Worm (Caenorhabditis elegans) whole organism, young adult: Measurements from ENCODE around the gene Y39G8B.5.

Experiments used
- B0035.1 ChIP-seq: sonication (generic microtip); optimal IDR thresholded peaks from 2 replicates; lab custom pipeline; 2016; ENCODE audit warnings: missing genetic modification characterization, mild to moderate bottlenecking, missing compliant biosample characterization, missing genotype, missing genetic modification reagents
- C06A6.2 ChIP-seq: fragments of 200-800 bp; sonication (Bioruptor generic); conservative IDR thresholded peaks from 2 replicates; pipeline ENCODE4 v1.3.6; 2022; ENCODE audit warnings: missing genetic modification characterization, missing compliant biosample characterization
- C17E4.6 ChIP-seq: fragments of 200-800 bp; sonication (Bioruptor generic); IDR thresholded peaks from 2 replicates; pipeline ENCODE4 v1.3.6; 2022; ENCODE audit warnings: missing genetic modification reagents, missing genetic modification characterization, missing compliant biosample characterization
- D2030.7 ChIP-seq: fragments of 200-800 bp; sonication (Bioruptor generic); IDR thresholded peaks from 2 replicates; pipeline ENCODE4 v1.3.6; 2022; ENCODE audit warnings: missing genetic modification reagents, missing genetic modification characterization, missing compliant biosample characterization
- F22D6.2 ChIP-seq: sonication (generic microtip); optimal IDR thresholded peaks from 2 replicates; lab custom pipeline; 2016; ENCODE audit warnings: mild to moderate bottlenecking, missing genetic modification characterization, missing compliant biosample characterization
- F57C9.4 ChIP-seq: sonication (generic microtip); optimal IDR thresholded peaks from 2 replicates; lab custom pipeline; 2017; ENCODE audit warnings: mild to moderate bottlenecking, missing genetic modification characterization, missing compliant biosample characterization
- T26A5.8 ChIP-seq: sonication (generic microtip); optimal IDR thresholded peaks from 2 replicates; lab custom pipeline; 2016; ENCODE audit warnings: missing genetic modification characterization, missing compliant biosample characterization
- Y53F4B.3 ChIP-seq: fragments of 200-800 bp; sonication (Bioruptor generic); IDR thresholded peaks from 2 replicates; pipeline ENCODE4 v1.3.6; 2022; ENCODE audit warnings: missing genetic modification reagents, missing genetic modification characterization, missing compliant biosample characterization
- Y67H2A.10 ChIP-seq: fragments of 200-800 bp; sonication (Bioruptor generic); conservative IDR thresholded peaks from 2 replicates; pipeline ENCODE4 v1.3.6; 2022; ENCODE audit warnings: missing genetic modification reagents, missing genetic modification characterization, missing compliant biosample characterization
- ama-1 ChIP-seq, 3 experiments: fragments of 150-350 bp in 1 of 3; sonication (generic microtip) in 2 of 3; optimal IDR thresholded peaks; 2 replicates each; lab custom pipeline; 2014 to 2018; ENCODE audit warnings: missing biosample characterization in 2 of 3, missing genetic modification characterization in 2 of 3, missing genetic modification reagents in 2 of 3
- atf-7 ChIP-seq: sonication (generic microtip); optimal IDR thresholded peaks from 2 replicates; lab custom pipeline; 2017; ENCODE audit warnings: mild to moderate bottlenecking, missing genetic modification characterization, missing compliant biosample characterization
- attf-5 ChIP-seq: fragments of 200-800 bp; sonication (Bioruptor generic); optimal IDR thresholded peaks from 2 replicates; lab custom pipeline; 2018; ENCODE audit warnings: mild to moderate bottlenecking, missing genetic modification characterization, missing compliant biosample characterization
- bed-1 ChIP-seq: fragments of 200-800 bp; sonication (Bioruptor generic); IDR thresholded peaks from 2 replicates; pipeline ENCODE4 v1.3.6; 2022; ENCODE audit warnings: missing genetic modification reagents, missing genetic modification characterization, missing compliant biosample characterization
- cebp-1 ChIP-seq, 2 experiments: fragments of 200-800 bp in 1 of 2; sonication (Bioruptor generic) in 1 of 2; sonication (generic microtip) in 1 of 2; IDR thresholded peaks in 1 of 2; optimal IDR thresholded peaks in 1 of 2; 2 replicates each; pipeline versions ENCODE4 v1.3.6 to Lab custom; 2017 to 2022; ENCODE audit warnings: missing compliant biosample characterization in 2 of 2, missing genetic modification characterization in 2 of 2, mild to moderate bottlenecking in 1 of 2, missing genetic modification reagents in 1 of 2, moderate library complexity in 1 of 2
- cebp-2 ChIP-seq: fragments of 200-800 bp; sonication (Bioruptor generic); IDR thresholded peaks from 2 replicates; pipeline ENCODE4 v1.3.6; 2022; ENCODE audit warnings: missing genetic modification characterization, missing compliant biosample characterization
- ceh-100 ChIP-seq: fragments of 200-800 bp; sonication (Bioruptor generic); IDR thresholded peaks from 2 replicates; pipeline ENCODE4 v1.3.6; 2022; ENCODE audit warnings: missing genetic modification reagents, missing genetic modification characterization, missing compliant biosample characterization
- ceh-40 ChIP-seq: fragments of 200-800 bp; sonication (Bioruptor generic); IDR thresholded peaks from 2 replicates; pipeline ENCODE4 v1.3.6; 2022; ENCODE audit warnings: missing genetic modification characterization, missing compliant biosample characterization
- ceh-58 ChIP-seq: fragments of 200-800 bp; sonication (Bioruptor generic); IDR thresholded peaks from 2 replicates; pipeline ENCODE4 v1.3.6; 2022; ENCODE audit warnings: missing genetic modification characterization, missing compliant biosample characterization
- chd-7 ChIP-seq: sonication (generic microtip); optimal IDR thresholded peaks from 2 replicates; lab custom pipeline; 2016; ENCODE audit warnings: mild to moderate bottlenecking, missing genetic modification characterization, moderate library complexity, missing compliant biosample characterization
- dox-1 ChIP-seq: fragments of 200-800 bp; sonication (Bioruptor generic); IDR thresholded peaks from 2 replicates; pipeline ENCODE4 v1.3.6; 2022; ENCODE audit warnings: missing genetic modification reagents, missing genetic modification characterization, missing compliant biosample characterization
- dpl-1 ChIP-seq: fragments of 150-350 bp; optimal IDR thresholded peaks from 2 replicates; lab custom pipeline; 2014; ENCODE audit warnings: missing biosample characterization, missing genetic modification reagents, missing genetic modification characterization
- ekl-4 ChIP-seq: fragments of 200-800 bp; sonication (Bioruptor generic); IDR thresholded peaks from 2 replicates; pipeline ENCODE4 v1.3.6; 2022; ENCODE audit warnings: missing genetic modification reagents, missing genetic modification characterization, missing compliant biosample characterization
- fkh-3 ChIP-seq: sonication (generic microtip); optimal IDR thresholded peaks from 2 replicates; lab custom pipeline; 2016; ENCODE audit warnings: mild to moderate bottlenecking, missing genetic modification characterization, missing compliant biosample characterization
- hmg-1.2 ChIP-seq: fragments of 200-800 bp; sonication (Bioruptor generic); IDR thresholded peaks from 2 replicates; pipeline ENCODE4 v1.3.6; 2022; ENCODE audit warnings: missing genetic modification reagents, missing genetic modification characterization, missing compliant biosample characterization
- hrde-1 ChIP-seq: sonication (generic microtip); optimal IDR thresholded peaks from 2 replicates; lab custom pipeline; 2016; ENCODE audit warnings: missing genetic modification characterization, mild to moderate bottlenecking, missing compliant biosample characterization, moderate library complexity, missing genotype, missing genetic modification reagents, borderline replicate concordance
- let-607 ChIP-seq, 2 experiments: fragments of 200-800 bp in 1 of 2; sonication (Bioruptor generic) in 1 of 2; sonication (generic microtip) in 1 of 2; optimal IDR thresholded peaks; 2 replicates each; lab custom pipeline; 2016 to 2018; ENCODE audit warnings: mild to moderate bottlenecking in 2 of 2, missing compliant biosample characterization in 2 of 2, missing genetic modification characterization in 2 of 2, moderate library complexity in 2 of 2, missing genotype in 1 of 2
- lin-26 ChIP-seq: fragments of 200-800 bp; sonication (Bioruptor generic); IDR thresholded peaks from 2 replicates; pipeline ENCODE4 v1.3.6; 2022; ENCODE audit warnings: missing genetic modification reagents, missing genetic modification characterization, missing compliant biosample characterization
- lin-40 ChIP-seq: sonication (generic microtip); optimal IDR thresholded peaks from 2 replicates; lab custom pipeline; 2016; ENCODE audit warnings: missing genetic modification characterization, mild to moderate bottlenecking, missing compliant biosample characterization, missing genotype, missing genetic modification reagents
- lir-1 ChIP-seq: fragments of 200-800 bp; sonication (Bioruptor generic); conservative IDR thresholded peaks from 2 replicates; pipeline ENCODE4 v1.3.6; 2022; ENCODE audit warnings: missing genetic modification reagents, missing genetic modification characterization, missing compliant biosample characterization
- nfya-2 ChIP-seq: fragments of 200-800 bp; sonication (Bioruptor generic); IDR thresholded peaks from 2 replicates; pipeline ENCODE4 v1.3.6; 2022; ENCODE audit warnings: missing genetic modification reagents, missing genetic modification characterization, missing compliant biosample characterization
- nhr-179 ChIP-seq: sonication (generic microtip); optimal IDR thresholded peaks from 2 replicates; lab custom pipeline; 2016; ENCODE audit warnings: mild to moderate bottlenecking, missing genetic modification characterization, missing compliant biosample characterization
- nhr-80 ChIP-seq: sonication (generic microtip); optimal IDR thresholded peaks from 2 replicates; lab custom pipeline; 2016; ENCODE audit warnings: missing genetic modification characterization, missing compliant biosample characterization
- pbrm-1 ChIP-seq: fragments of 200-800 bp; sonication (Bioruptor generic); IDR thresholded peaks from 2 replicates; pipeline ENCODE4 v1.3.6; 2022; ENCODE audit warnings: missing genetic modification reagents, missing genetic modification characterization, missing compliant biosample characterization
- pha-4 ChIP-seq: fragments of 150-350 bp; sonication (generic microtip); optimal IDR thresholded peaks from 2 replicates; lab custom pipeline; 2014; ENCODE audit warnings: missing biosample characterization, missing genetic modification reagents, missing genetic modification characterization
- rpc-1 ChIP-seq, 2 experiments: fragments of 150-350 bp in 1 of 2; sonication (generic microtip) in 1 of 2; optimal IDR thresholded peaks; 2 replicates each; lab custom pipeline; 2014 to 2018; ENCODE audit warnings: missing biosample characterization in 1 of 2, missing genetic modification characterization in 1 of 2, missing genetic modification reagents in 1 of 2, missing genotype in 1 of 2
- sea-2 ChIP-seq: fragments of 200-800 bp; sonication (Bioruptor generic); IDR thresholded peaks from 2 replicates; pipeline ENCODE4 v1.3.6; 2022; ENCODE audit warnings: missing genetic modification characterization, missing compliant biosample characterization
- snpc-1.1 ChIP-seq: sonication (generic microtip); optimal IDR thresholded peaks from 2 replicates; lab custom pipeline; 2017; ENCODE audit warnings: missing genetic modification characterization, mild to moderate bottlenecking, missing compliant biosample characterization, antibody characterized with exemption, moderate library complexity, missing genotype, missing genetic modification reagents; ENCODE audit not compliant: insufficient read depth
- snpc-3.4 ChIP-seq: sonication (generic microtip); optimal IDR thresholded peaks from 2 replicates; lab custom pipeline; 2017; ENCODE audit warnings: missing genetic modification characterization, mild to moderate bottlenecking, missing compliant biosample characterization, antibody characterized with exemption, moderate library complexity, missing genotype, missing genetic modification reagents
- tbx-9 ChIP-seq: sonication (generic microtip); optimal IDR thresholded peaks from 2 replicates; lab custom pipeline; 2016; ENCODE audit warnings: borderline replicate concordance, missing genetic modification characterization, inconsistent platforms, missing compliant biosample characterization
- xnd-1 ChIP-seq: sonication (generic microtip); optimal IDR thresholded peaks from 2 replicates; lab custom pipeline; 2016; ENCODE audit warnings: missing genotype, missing genetic modification reagents, missing genetic modification characterization, missing compliant biosample characterization
- zfh-2 ChIP-seq: fragments of 200-800 bp; sonication (Bioruptor generic); conservative IDR thresholded peaks from 2 replicates; pipeline ENCODE4 v1.3.6; 2022; ENCODE audit warnings: missing genetic modification reagents, missing genetic modification characterization, missing compliant biosample characterization
- zim-3 ChIP-seq: sonication (generic microtip); optimal IDR thresholded peaks from 2 replicates; lab custom pipeline; 2017; ENCODE audit warnings: mild to moderate bottlenecking, missing genetic modification characterization, moderate library complexity, missing compliant biosample characterization
- ztf-25 ChIP-seq: fragments of 200-800 bp; sonication (Bioruptor generic); IDR thresholded peaks from 2 replicates; pipeline ENCODE4 v1.3.6; 2022; ENCODE audit warnings: missing genetic modification reagents, missing genetic modification characterization, missing compliant biosample characterization
- ztf-26 ChIP-seq: sonication (generic microtip); optimal IDR thresholded peaks from 2 replicates; lab custom pipeline; 2017; ENCODE audit warnings: missing genetic modification characterization, missing compliant biosample characterization
- ztf-28 ChIP-seq: fragments of 200-800 bp; sonication (Bioruptor generic); IDR thresholded peaks from 2 replicates; pipeline ENCODE4 v1.3.6; 2022; ENCODE audit warnings: missing genetic modification reagents, missing genetic modification characterization, missing compliant biosample characterization
- ztf-6 ChIP-seq: fragments of 200-800 bp; sonication (Bioruptor generic); IDR thresholded peaks from 2 replicates; pipeline ENCODE4 v1.3.6; 2022; ENCODE audit warnings: missing genetic modification reagents, missing genetic modification characterization, missing compliant biosample characterization

The Y39G8B.5 gene

ce11 chrII:14040204-14040842 is 48.7 kb upstream of the Y39G8B.5 start (continued):
- TF ChIP-seq xnd-1 (tag; lab: Kevin White, UChicago) (no peak), ztf-26 (peak; percentile 92), C17E4.6 (GFP tag; lab: Robert Waterston, UW) (0 out of 2 replicates have a peak, but pooled peaks have one; percentile 38), snpc-1.1 (tag; lab: Kevin White, UChicago) (no peak), tbx-9 (tag; lab: Kevin White, UChicago) (no peak), nfya-2 (no peak), chd-7 (tag; lab: Kevin White, UChicago) (peak; percentile 96), lin-40 (tag; lab: Kevin White, UChicago) (peak; percentile 95), zim-3 (tag; lab: Kevin White, UChicago) (no peak), let-607 (tag; optimal IDR thresholded peaks at IDR 0.05; lab: Kevin White, UChicago) (peak; percentile 17 to 81), pha-4 (tag; lab: Kevin White, UChicago) (peak; percentile 33), ztf-25 (GFP tag; lab: Robert Waterston, UW) (no peak), rpc-1 (optimal IDR thresholded peaks at IDR 0.05; lab: Kevin White, UChicago) (no peak), rpc-1 (tag; optimal IDR thresholded peaks at IDR 0.05; lab: Kevin White, UChicago) (no peak), zfh-2 (GFP tag; lab: Robert Waterston, UW) (peak; percentile 99), cebp-1 (GFP tag; IDR thresholded peaks at IDR 0.05; lab: Robert Waterston, UW) (peak; percentile 65; the same call in 1 of the 2 replicates), cebp-1 (tag; optimal IDR thresholded peaks at IDR 0.05; lab: Kevin White, UChicago) (peak; percentile 94), ztf-6 (GFP tag; lab: Robert Waterston, UW) (no peak), F22D6.2 (tag; lab: Kevin White, UChicago) (peak; percentile 76), pbrm-1 (GFP tag; lab: Robert Waterston, UW) (peak; percentile 77), ceh-100 (GFP tag; lab: Robert Waterston, UW) (peak; percentile 74), cebp-2 (no peak), snpc-3.4 (no peak), lir-1 (GFP tag; lab: Robert Waterston, UW) (peak; percentile 53; the same call in 1 of the 2 replicates), F57C9.4 (peak; percentile 47), Y67H2A.10 (no peak), lin-26 (peak; percentile 82), nhr-179 (no peak), ztf-28 (GFP tag; lab: Robert Waterston, UW) (no peak), B0035.1 (peak; percentile 80), ama-1 (optimal IDR thresholded peaks at IDR 0.05; lab: Kevin White, UChicago) (no peak), ama-1 (GFP tag; optimal IDR thresholded peaks at IDR 0.05; lab: Kevin White, UChicago) (peak in 1 of 2 experiments; percentile 42), ekl-4 (GFP tag; lab: Robert Waterston, UW) (peak; percentile 60), dox-1 (peak; percentile 84), nhr-80 (tag; lab: Kevin White, UChicago) (peak; percentile 99), attf-5 (peak; percentile 94), fkh-3 (no peak), hrde-1 (tag; lab: Kevin White, UChicago) (no peak), dpl-1 (GFP tag; lab: Kevin White, UChicago) (no peak), sea-2 (GFP tag; lab: Robert Waterston, UW) (no peak), ceh-40 (GFP tag; lab: Robert Waterston, UW) (no peak), ceh-58 (GFP tag; lab: Robert Waterston, UW) (no peak), hmg-1.2 (GFP tag; lab: Robert Waterston, UW) (peak; percentile 92), Y53F4B.3 (GFP tag; lab: Robert Waterston, UW) (no peak), atf-7 (tag; lab: Kevin White, UChicago) (peak; percentile 97), bed-1 (GFP tag; lab: Robert Waterston, UW) (0 out of 2 replicates have a peak, but pooled peaks have one; percentile 7), C06A6.2 (peak; percentile 84), T26A5.8 (no peak), D2030.7 (GFP tag; lab: Robert Waterston, UW) (no peak)
